Worm (Caenorhabditis elegans) whole organism, midembryonic: ENCODE results near the gene sams-5.
A peak's percentile ranks its signal among the peaks of the same experiment; 100 is the strongest.

Source experiments
- T22C8.4 ChIP-seq: fragments of 200-800 bp; sonication (Bioruptor generic); IDR thresholded peaks from 2 replicates; pipeline ENCODE4 v1.3.6; 2022; ENCODE audit warnings: missing genetic modification characterization, missing compliant biosample characterization
- cog-1 ChIP-seq: sonication (generic microtip); optimal IDR thresholded peaks from 2 replicates; lab custom pipeline; 2016; ENCODE audit warnings: missing genetic modification characterization, missing compliant biosample characterization
- flt-1 ChIP-seq: fragments of 200-800 bp; sonication (Bioruptor generic); IDR thresholded peaks from 2 replicates; pipeline ENCODE4 v1.3.6; 2022; ENCODE audit warnings: missing genetic modification characterization, missing compliant biosample characterization
- klf-2 ChIP-seq: fragments of 200-800 bp; sonication (Bioruptor generic); conservative IDR thresholded peaks from 2 replicates; pipeline ENCODE4 v1.3.6; 2022; ENCODE audit warnings: missing genetic modification reagents, missing genetic modification characterization, missing compliant biosample characterization
- med-1 ChIP-seq: sonication (generic microtip); optimal IDR thresholded peaks from 2 replicates; lab custom pipeline; 2017; ENCODE audit warnings: missing genetic modification characterization, mild to moderate bottlenecking, missing compliant biosample characterization, antibody characterized with exemption, missing genetic modification reagents; ENCODE audit not compliant: insufficient read depth
- ref-1 ChIP-seq: fragments of 200-800 bp; sonication (Bioruptor generic); conservative IDR thresholded peaks from 2 replicates; pipeline ENCODE4 v1.3.6; 2022; ENCODE audit warnings: missing genetic modification reagents, missing genetic modification characterization, missing compliant biosample characterization
- tab-1 ChIP-seq: fragments of 200-800 bp; sonication (Bioruptor generic); IDR thresholded peaks from 2 replicates; pipeline ENCODE4 v1.3.6; 2022; ENCODE audit warnings: missing genetic modification characterization, missing compliant biosample characterization
- ztf-23 ChIP-seq: fragments of 200-800 bp; sonication (Bioruptor generic); IDR thresholded peaks from 2 replicates; pipeline ENCODE4 v1.3.6; 2022; ENCODE audit warnings: missing genetic modification reagents, missing genetic modification characterization, missing compliant biosample characterization
- ztf-29 ChIP-seq: fragments of 200-800 bp; sonication (Bioruptor generic); IDR thresholded peaks from 2 replicates; pipeline ENCODE4 v1.3.6; 2022; ENCODE audit warnings: missing genetic modification reagents, missing genetic modification characterization, missing compliant biosample characterization

DNA sequence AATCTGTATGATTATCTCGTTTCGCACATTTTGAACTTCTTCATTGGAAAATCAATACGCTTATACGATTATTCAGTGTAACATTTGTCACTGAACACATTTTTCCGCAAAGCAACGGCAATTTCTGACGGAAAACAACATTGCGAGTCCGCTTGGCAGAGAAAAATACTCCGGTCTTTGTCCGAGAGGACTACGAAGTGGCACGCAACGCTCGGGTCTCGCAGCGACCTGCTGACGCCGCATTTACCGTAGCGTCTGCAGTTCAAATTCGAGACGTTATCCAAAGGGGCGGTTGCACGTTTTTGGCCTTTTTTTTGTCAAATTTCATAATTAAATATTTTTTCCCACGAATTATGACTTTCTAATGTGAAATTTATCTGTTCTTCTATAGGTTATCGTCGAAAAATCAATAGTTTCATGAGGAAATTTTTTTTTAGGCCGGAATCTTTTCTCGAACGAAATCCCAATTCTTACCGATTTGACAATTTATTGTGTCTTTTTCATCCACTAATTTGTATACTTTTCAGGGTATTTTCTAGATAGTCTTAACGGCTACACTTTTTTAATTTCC, 44.4 kb upstream of the sams-5 start, which contains the start of gene sqd-1:
- no peak for TF ChIP-seq tab-1 (GFP tag; lab: Robert Waterston, UW)
- peak; percentile 60 for TF ChIP-seq cog-1 (tag; lab: Kevin White, UChicago)
- TF ChIP-seq ztf-23 (GFP tag; lab: Robert Waterston, UW), result peak; percentile 85
- no peak for TF ChIP-seq T22C8.4 (GFP tag; lab: Robert Waterston, UW)
- TF ChIP-seq ztf-29 (GFP tag; lab: Robert Waterston, UW), result no peak
- no peak for TF ChIP-seq med-1 (GFP tag; lab: Kevin White, UChicago)
- TF ChIP-seq flt-1 (GFP tag; lab: Robert Waterston, UW), result peak; percentile 78
- no peak for TF ChIP-seq klf-2 (GFP tag; lab: Robert Waterston, UW)
- no peak for TF ChIP-seq ref-1 (GFP tag; lab: Robert Waterston, UW)
